Fruit fly (Drosophila melanogaster) whole organism, wandering third instar larva: ENCODE data around the gene Sirt4.
A peak's percentile ranks its signal among the peaks of the same experiment; 100 is the strongest.

ENCODE experiments used
- Abd-B ChIP-seq: fragments of >200 bp; optimal IDR thresholded peaks from 2 replicates; lab custom pipeline; 2017; ENCODE audit warnings: missing biosample characterization, missing genetic modification characterization
- CG32264 ChIP-seq: fragments of 200-800 bp; sonication (Bioruptor generic); optimal IDR thresholded peaks from 2 replicates; lab custom pipeline; 2016; ENCODE audit warnings: missing biosample characterization, missing genetic modification characterization
- CG9705 ChIP-seq: fragments of 200-800 bp; sonication (Bioruptor generic); optimal IDR thresholded peaks from 2 replicates; lab custom pipeline; 2018; ENCODE audit warnings: missing biosample characterization, mild to moderate bottlenecking, missing genetic modification characterization
- CrebA ChIP-seq: fragments of 200-800 bp; sonication (Bioruptor generic); optimal IDR thresholded peaks from 2 replicates; lab custom pipeline; 2016; ENCODE audit warnings: missing biosample characterization, mild to moderate bottlenecking, missing genetic modification characterization, borderline replicate concordance
- Dfd ChIP-seq: fragments of >200 bp; optimal IDR thresholded peaks from 2 replicates; lab custom pipeline; 2017; ENCODE audit warnings: missing biosample characterization, missing genetic modification characterization
- Dif ChIP-seq: fragments of 200-275, 200-300 bp; sonication (Bioruptor generic); optimal IDR thresholded peaks from 2 replicates; lab custom pipeline; 2018; ENCODE audit warnings: missing biosample characterization, missing genetic modification characterization; ENCODE audit not compliant: partially characterized antibody
- GATAd ChIP-seq: sonication (Bioruptor generic); optimal IDR thresholded peaks from 2 replicates; lab custom pipeline; 2016; ENCODE audit warnings: missing biosample characterization, missing genetic modification characterization
- HLH106 ChIP-seq: fragments of 200-800 bp; optimal IDR thresholded peaks from 3 replicates; lab custom pipeline; 2019; ENCODE audit warnings: missing biosample characterization, mild to moderate bottlenecking, missing genetic modification characterization, moderate library complexity
- Hnf4 ChIP-seq: fragments of 200-800 bp; sonication (Bioruptor generic); optimal IDR thresholded peaks from 2 replicates; lab custom pipeline; 2016; ENCODE audit warnings: missing biosample characterization, mild to moderate bottlenecking, missing genetic modification characterization
- Hr78 ChIP-seq: fragments of >200 bp; optimal IDR thresholded peaks from 2 replicates; lab custom pipeline; 2017; ENCODE audit warnings: missing biosample characterization, missing genetic modification characterization
- Hr83 ChIP-seq: fragments of 200-300 bp; sonication (Bioruptor generic); optimal IDR thresholded peaks from 2 replicates; lab custom pipeline; 2016; ENCODE audit warnings: missing biosample characterization, mild to moderate bottlenecking, missing genetic modification characterization, moderate library complexity; ENCODE audit not compliant: poor library complexity, severe bottlenecking
- Jra ChIP-seq: sonication (Bioruptor generic); optimal IDR thresholded peaks from 2 replicates; lab custom pipeline; 2016; ENCODE audit warnings: missing biosample characterization, missing genetic modification characterization
- Mio ChIP-seq: sonication (Bioruptor generic); optimal IDR thresholded peaks from 2 replicates; lab custom pipeline; 2016; ENCODE audit warnings: missing biosample characterization, missing genetic modification characterization
- Myc ChIP-seq: fragments of >200 bp; optimal IDR thresholded peaks from 2 replicates; lab custom pipeline; 2017
- N ChIP-seq: fragments of >200 bp; optimal IDR thresholded peaks from 2 replicates; lab custom pipeline; 2018; ENCODE audit warnings: missing biosample characterization, missing external identifiers, missing genetic modification characterization
- OdsH ChIP-seq: fragments of 200-800 bp; sonication (Bioruptor generic); optimal IDR thresholded peaks from 2 replicates; lab custom pipeline; 2016; ENCODE audit warnings: missing biosample characterization, mild to moderate bottlenecking, missing genetic modification characterization
- Rel ChIP-seq, 2 experiments: fragments of 200-800 bp; sonication (Bioruptor generic) in 1 of 2; optimal IDR thresholded peaks; 2 replicates in 1 of 2; 3 replicates in 1 of 2; lab custom pipeline; 2016 to 2019; ENCODE audit warnings: mild to moderate bottlenecking in 2 of 2, missing biosample characterization in 2 of 2, missing genetic modification characterization in 2 of 2, moderate library complexity in 1 of 2
- Vsx2 ChIP-seq: fragments of 200-300, 225-300 bp; sonication (Bioruptor generic); optimal IDR thresholded peaks from 2 replicates; lab custom pipeline; 2018; ENCODE audit warnings: missing biosample characterization, missing genetic modification characterization; ENCODE audit not compliant: partially characterized antibody
- br ChIP-seq: fragments of 200-800 bp; sonication (Bioruptor generic); optimal IDR thresholded peaks from 2 replicates; lab custom pipeline; 2016; ENCODE audit warnings: missing biosample characterization, missing genetic modification characterization
- brk ChIP-seq: fragments of 200-800 bp; sonication (Bioruptor generic); optimal IDR thresholded peaks from 2 replicates; lab custom pipeline; 2016; ENCODE audit warnings: missing biosample characterization, mild to moderate bottlenecking, missing genetic modification characterization
- dmrt93B ChIP-seq: fragments of 200-800 bp; sonication (Bioruptor generic); optimal IDR thresholded peaks from 2 replicates; lab custom pipeline; 2018; ENCODE audit warnings: missing biosample characterization, mild to moderate bottlenecking, missing genetic modification characterization
- dsf ChIP-seq: sonication (Bioruptor generic); optimal IDR thresholded peaks from 2 replicates; lab custom pipeline; 2016; ENCODE audit warnings: missing biosample characterization, missing genetic modification characterization, borderline replicate concordance
- ey ChIP-seq: fragments of 200-800 bp; sonication (Bioruptor generic); optimal IDR thresholded peaks from 2 replicates; lab custom pipeline; 2016; ENCODE audit warnings: missing biosample characterization, missing genetic modification characterization
- foxo ChIP-seq, 2 experiments: fragments of 200-800 bp; sonication (Bioruptor generic); optimal IDR thresholded peaks; 2 replicates in 1 of 2; 3 replicates in 1 of 2; lab custom pipeline; 2016 to 2017; ENCODE audit warnings: missing biosample characterization in 2 of 2, missing genetic modification characterization in 2 of 2
- fru ChIP-seq: fragments of 200-800 bp; sonication (Bioruptor generic); optimal IDR thresholded peaks from 3 replicates; lab custom pipeline; 2016; ENCODE audit warnings: missing biosample characterization, mild to moderate bottlenecking, missing genetic modification characterization
- h ChIP-seq: fragments of 200-800 bp; sonication (Bioruptor generic); optimal IDR thresholded peaks from 3 replicates; lab custom pipeline; 2016; ENCODE audit warnings: missing biosample characterization, mild to moderate bottlenecking, missing genetic modification characterization
- jim ChIP-seq: fragments of 175-275, 200-325 bp; sonication (Bioruptor generic); optimal IDR thresholded peaks from 2 replicates; lab custom pipeline; 2016; ENCODE audit warnings: missing biosample characterization, mild to moderate bottlenecking, missing genetic modification characterization
- lola ChIP-seq: fragments of >200 bp; optimal IDR thresholded peaks from 2 replicates; lab custom pipeline; 2017; ENCODE audit warnings: missing biosample characterization, missing genetic modification characterization
- pan ChIP-seq: fragments of >200 bp; optimal IDR thresholded peaks from 2 replicates; lab custom pipeline; 2017
- psq ChIP-seq: fragments of 200-800 bp; sonication (Bioruptor generic); optimal IDR thresholded peaks from 3 replicates; lab custom pipeline; 2017; ENCODE audit warnings: missing biosample characterization, mild to moderate bottlenecking, missing genetic modification characterization, moderate library complexity
- rgr ChIP-seq: fragments of 200-800 bp; sonication (Bioruptor generic); optimal IDR thresholded peaks from 3 replicates; lab custom pipeline; 2016; ENCODE audit warnings: missing biosample characterization, mild to moderate bottlenecking, missing genetic modification characterization
- sage ChIP-seq: fragments of 200-800 bp; sonication (Bioruptor generic); optimal IDR thresholded peaks from 2 replicates; lab custom pipeline; 2016; ENCODE audit warnings: missing biosample characterization, mild to moderate bottlenecking, missing genetic modification characterization
- sv ChIP-seq: fragments of 200-800 bp; sonication (Bioruptor generic); optimal IDR thresholded peaks from 3 replicates; lab custom pipeline; 2016; ENCODE audit warnings: missing biosample characterization, missing genetic modification characterization
- tai ChIP-seq: sonication (Bioruptor generic); optimal IDR thresholded peaks from 2 replicates; lab custom pipeline; 2016; ENCODE audit warnings: missing biosample characterization, missing genetic modification characterization
- usp ChIP-seq: fragments of >200 bp; optimal IDR thresholded peaks from 2 replicates; lab custom pipeline; 2017; ENCODE audit warnings: missing biosample characterization, missing genetic modification characterization
- woc ChIP-seq: sonication (Bioruptor generic); optimal IDR thresholded peaks from 2 replicates; lab custom pipeline; 2016; ENCODE audit warnings: missing biosample characterization, mild to moderate bottlenecking, missing genetic modification characterization

Sirt4 gene

dm6 chrX:5695958-5696357 lies 30.2 kb upstream of the Sirt4 start:
- no peak for TF ChIP-seq woc (GFP tag; lab: Kevin White, UChicago)
- no peak for TF ChIP-seq Mio (GFP tag; lab: Kevin White, UChicago)
- TF ChIP-seq HLH106 (tag; lab: Kevin White, UChicago) = peak; percentile 75
- TF ChIP-seq lola = no peak
- no peak for TF ChIP-seq foxo (GFP tag; optimal IDR thresholded peaks at IDR 0.05; lab: Kevin White, UChicago)

- TF ChIP-seq CrebA (GFP tag; lab: Kevin White, UChicago) (no peak), N (GFP tag; lab: Kevin White, UChicago) (no peak), Myc (lab: Kevin White, UChicago) (no peak), usp (no peak), CG32264 (no peak), GATAd (GFP tag; lab: Kevin White, UChicago) (no peak), lola (no peak), br (GFP tag; lab: Kevin White, UChicago) (no peak), jim (GFP tag; lab: Kevin White, UChicago) (no peak), fru (no peak), Rel (GFP tag; optimal IDR thresholded peaks at IDR 0.05; lab: Kevin White, UChicago) (no peak), Rel (tag; optimal IDR thresholded peaks at IDR 0.05; lab: Kevin White, UChicago) (no peak)
These were observed 29.3 kb upstream of the Sirt4 start, which contains the start of gene CG3149 for dm6 chrX:5695035-5695434. Gene CG3149 (minus strand): TSS chrX:5695205.

dm6 chrX:5690651-5691379 lies 25.1 kb upstream of the Sirt4 start:
- TF ChIP-seq GATAd (GFP tag; lab: Kevin White, UChicago) (no peak), h (GFP tag; lab: Kevin White, UChicago) (no peak), woc (GFP tag; lab: Kevin White, UChicago) (peak; percentile 16)

dm6 chrX:5690216-5690523 lies 24.4 kb upstream of the Sirt4 start:
- TF ChIP-seq Hr83 (GFP tag; lab: Kevin White, UChicago) = no peak
- TF ChIP-seq tai (GFP tag; lab: Kevin White, UChicago) = no peak
- TF ChIP-seq rgr (GFP tag; lab: Kevin White, UChicago) = no peak
- TF ChIP-seq N (GFP tag; lab: Kevin White, UChicago) = no peak
- no peak for TF ChIP-seq Myc (lab: Kevin White, UChicago)
- TF ChIP-seq Hnf4 (GFP tag; lab: Kevin White, UChicago) = no peak
- no peak for TF ChIP-seq usp

- TF ChIP-seq ey (GFP tag; lab: Kevin White, UChicago) = peak; percentile 45
- TF ChIP-seq woc (GFP tag; lab: Kevin White, UChicago) = peak; percentile 83
- TF ChIP-seq brk (GFP tag; lab: Kevin White, UChicago) = no peak
- TF ChIP-seq dmrt93B (GFP tag; lab: Kevin White, UChicago) = no peak
- no peak for TF ChIP-seq Abd-B (GFP tag; lab: Kevin White, UChicago)
- no peak for TF ChIP-seq dsf (GFP tag; lab: Kevin White, UChicago)
- TF ChIP-seq OdsH = peak; percentile 21
- TF ChIP-seq Hr83 (GFP tag; lab: Kevin White, UChicago) = no peak
- TF ChIP-seq fru = no peak
- no peak for TF ChIP-seq sage (GFP tag; lab: Kevin White, UChicago)
- TF ChIP-seq Jra = peak; percentile 25
- TF ChIP-seq CG9705 (GFP tag; lab: Kevin White, UChicago) = no peak
- TF ChIP-seq rgr (GFP tag; lab: Kevin White, UChicago) = no peak
- TF ChIP-seq Rel (GFP tag; optimal IDR thresholded peaks at IDR 0.05; lab: Kevin White, UChicago) = no peak
- no peak for TF ChIP-seq Rel (tag; optimal IDR thresholded peaks at IDR 0.05; lab: Kevin White, UChicago)
- no peak for TF ChIP-seq Dfd
- peak; percentile 14 for TF ChIP-seq GATAd (GFP tag; lab: Kevin White, UChicago)
- TF ChIP-seq CG32264 = no peak
- peak in 1 of 2 experiments; percentile 64 for TF ChIP-seq foxo (GFP tag; optimal IDR thresholded peaks at IDR 0.05; lab: Kevin White, UChicago)
- peak; percentile 12 for TF ChIP-seq sv (GFP tag; lab: Kevin White, UChicago)
- TF ChIP-seq usp = no peak
- peak; percentile 13 for TF ChIP-seq Myc (lab: Kevin White, UChicago)
- peak; percentile 33 for TF ChIP-seq h (GFP tag; lab: Kevin White, UChicago)
- TF ChIP-seq lola = no peak
- TF ChIP-seq jim (GFP tag; lab: Kevin White, UChicago) = no peak
- no peak for TF ChIP-seq Hnf4 (GFP tag; lab: Kevin White, UChicago)
- no peak for TF ChIP-seq Hr78 (GFP tag; lab: Kevin White, UChicago)
- TF ChIP-seq CrebA (GFP tag; lab: Kevin White, UChicago) = no peak
- peak; percentile 42 for TF ChIP-seq HLH106 (tag; lab: Kevin White, UChicago)
- TF ChIP-seq br (GFP tag; lab: Kevin White, UChicago) = peak; percentile 8
- no peak for TF ChIP-seq Vsx2 (GFP tag; lab: Kevin White, UChicago)
- no peak for TF ChIP-seq N (GFP tag; lab: Kevin White, UChicago)
- TF ChIP-seq Dif (GFP tag; lab: Kevin White, UChicago) = no peak
- no peak for TF ChIP-seq pan
- TF ChIP-seq psq (GFP tag; lab: Kevin White, UChicago) = peak; percentile 19
- no peak for TF ChIP-seq tai (GFP tag; lab: Kevin White, UChicago)
These were observed 23.9 kb upstream of the Sirt4 start, which contains the start of the genes PGAP1 and cv for dm6 chrX:5689417-5690215. Gene PGAP1 (minus strand): TSS chrX:5689473. Gene cv (plus strand): TSS chrX:5690002.
